Worm (Caenorhabditis elegans) whole organism, L4/young adult: Measurements from ENCODE around the gene cutl-23.

Experiments
- W03F9.2 ChIP-seq: fragments of 150-350 bp; optimal IDR thresholded peaks from 2 replicates; lab custom pipeline; 2014; ENCODE audit warnings: missing biosample characterization, missing genetic modification characterization
- dao-5 ChIP-seq: sonication (generic microtip); optimal IDR thresholded peaks from 2 replicates; lab custom pipeline; 2016; ENCODE audit warnings: missing genotype, missing genetic modification characterization, moderate library complexity, missing compliant biosample characterization
- him-1 ChIP-seq: sonication (generic microtip); optimal IDR thresholded peaks from 2 replicates; lab custom pipeline; 2016; ENCODE audit warnings: missing genotype, missing genetic modification reagents, missing genetic modification characterization, missing compliant biosample characterization

cutl-23 gene

ce11 chrIII:5769726-5770235 is at the start of gene cutl-23:
Gene cutl-23, plus strand, starts transcription at chrIII:5770185.
- TF ChIP-seq him-1 (tag; lab: Kevin White, UChicago) (no peak), W03F9.2 (no peak), dao-5 (tag; lab: Kevin White, UChicago) (no peak)

- TF ChIP-seq dao-5 (tag; lab: Kevin White, UChicago) (no peak), W03F9.2 (no peak), him-1 (tag; lab: Kevin White, UChicago) (no peak)
Measured at ce11 chrIII:5720266-5721019, 49.5 kb upstream of the cutl-23 start.

ce11 chrIII:5721488-5721887 is 48.5 kb upstream of the cutl-23 start:
- TF ChIP-seq him-1 (tag; lab: Kevin White, UChicago), result no peak
- no peak for TF ChIP-seq dao-5 (tag; lab: Kevin White, UChicago)
- no peak for TF ChIP-seq W03F9.2

- TF ChIP-seq W03F9.2 (peak; percentile 76), dao-5 (tag; lab: Kevin White, UChicago) (no peak), him-1 (tag; lab: Kevin White, UChicago) (no peak)
Measured at ce11 chrIII:5721888-5722287, 48.1 kb upstream of the cutl-23 start.

- TF ChIP-seq W03F9.2 (no peak), dao-5 (tag; lab: Kevin White, UChicago) (no peak), him-1 (tag; lab: Kevin White, UChicago) (no peak)
Measured at ce11 chrIII:5722550-5722949, 47.4 kb upstream of the cutl-23 start, which contains the start of gene wrm-1. Gene wrm-1, plus strand, starts transcription at chrIII:5722850.

ce11 chrIII:5727827-5728226 is 42.2 kb upstream of the cutl-23 start, which contains the start of gene egg-1:
Gene egg-1, plus strand, starts transcription at chrIII:5728180.
- TF ChIP-seq dao-5 (tag; lab: Kevin White, UChicago) (no peak), W03F9.2 (peak; percentile 39)

- no peak for TF ChIP-seq dao-5 (tag; lab: Kevin White, UChicago)
- no peak for TF ChIP-seq W03F9.2
- TF ChIP-seq him-1 (tag; lab: Kevin White, UChicago), result no peak
Measured at ce11 chrIII:5729367-5729766, 40.6 kb upstream of the cutl-23 start.

- no peak for TF ChIP-seq dao-5 (tag; lab: Kevin White, UChicago)
- no peak for TF ChIP-seq W03F9.2
- TF ChIP-seq him-1 (tag; lab: Kevin White, UChicago), result no peak
Measured at ce11 chrIII:5730041-5730440, 39.9 kb upstream of the cutl-23 start.

ce11 chrIII:5730980-5731636 is 38.9 kb upstream of the cutl-23 start, which contains the start of the genes B0244.9 and B0244.7:
Gene B0244.9, minus strand, starts transcription at chrIII:5731030.
Gene B0244.7, plus strand, starts transcription at chrIII:5731501.
- no peak for TF ChIP-seq W03F9.2
- no peak for TF ChIP-seq dao-5 (tag; lab: Kevin White, UChicago)
- no peak for TF ChIP-seq him-1 (tag; lab: Kevin White, UChicago)

ce11 chrIII:5732925-5733324 is 37.1 kb upstream of the cutl-23 start, which contains the start of gene B0244.17:
Gene B0244.17, plus strand, starts transcription at chrIII:5733225.
- no peak for TF ChIP-seq him-1 (tag; lab: Kevin White, UChicago)
- TF ChIP-seq dao-5 (tag; lab: Kevin White, UChicago), result no peak
- no peak for TF ChIP-seq W03F9.2

- TF ChIP-seq him-1 (tag; lab: Kevin White, UChicago) (no peak), dao-5 (tag; lab: Kevin White, UChicago) (no peak)
Measured at ce11 chrIII:5734328-5734727, 35.7 kb upstream of the cutl-23 start.

- no peak for TF ChIP-seq dao-5 (tag; lab: Kevin White, UChicago)
- no peak for TF ChIP-seq W03F9.2
- no peak for TF ChIP-seq him-1 (tag; lab: Kevin White, UChicago)
Measured at ce11 chrIII:5734905-5735304, 35.1 kb upstream of the cutl-23 start, which contains the start of gene B0244.10. Gene B0244.10, plus strand, starts transcription at chrIII:5735158.

ce11 chrIII:5737708-5738107 is 32.3 kb upstream of the cutl-23 start, which contains the start of gene B0244.6:
Gene B0244.6, plus strand, starts transcription at chrIII:5738008.
- TF ChIP-seq him-1 (tag; lab: Kevin White, UChicago), result no peak
- TF ChIP-seq W03F9.2, result no peak
- no peak for TF ChIP-seq dao-5 (tag; lab: Kevin White, UChicago)

ce11 chrIII:5740666-5741065 is 29.3 kb upstream of the cutl-23 start, which contains the start of gene B0244.16:
Gene B0244.16, plus strand, starts transcription at chrIII:5740966.
- TF ChIP-seq W03F9.2 (no peak), him-1 (tag; lab: Kevin White, UChicago) (no peak), dao-5 (tag; lab: Kevin White, UChicago) (no peak)
